Fruit fly (Drosophila melanogaster): ENCODE data around the gene aurA.

aurA gene

DNA sequence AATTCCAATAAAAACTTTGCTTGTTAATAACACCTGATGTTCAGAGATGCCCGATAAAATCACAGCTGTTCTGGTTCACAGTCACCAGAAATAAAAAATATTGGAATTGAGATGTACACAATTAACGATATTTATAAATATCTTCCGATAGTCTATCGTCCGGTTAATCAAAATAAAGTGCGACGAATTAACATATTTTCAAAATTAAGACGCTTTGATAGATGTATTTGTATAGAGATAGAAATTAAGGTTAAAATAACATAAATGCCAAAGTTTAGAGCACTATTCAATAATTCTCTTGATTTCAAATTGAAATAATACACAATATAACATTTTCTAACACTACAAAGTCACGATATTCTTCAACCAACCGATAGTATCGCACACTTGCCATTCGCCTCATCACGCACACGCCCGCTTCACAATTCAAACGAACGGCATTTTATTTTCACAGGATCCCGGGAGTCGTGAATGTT lies at the start of gene aurA, which contains the start of gene CG3281 (continued):
- TF ChIP-seq zen2 (GFP tag; IDR thresholded peaks at IDR 0.05; ENCODE audit: partially characterized antibody) (peak; percentile 84), stwl (tag; optimal IDR thresholded peaks at IDR 0.05) (peak; percentile 92), CG31224 (GFP tag; IDR thresholded peaks at IDR 0.05) (peak; percentile 18; the same call in 1 of the 2 replicates), CG3281 (GFP tag; optimal IDR thresholded peaks at IDR 0.05) (peak; percentile 80), CG10654 (GFP tag; optimal IDR thresholded peaks at IDR 0.05) (peak; percentile 61), amos (GFP tag; IDR thresholded peaks at IDR 0.05; ENCODE audit: partially characterized antibody) (peak; percentile 97), vvl (GFP tag; IDR thresholded peaks at IDR 0.05) (peak; percentile 61), Atf-2 (GFP tag; optimal IDR thresholded peaks at IDR 0.05) (peak; percentile 59), fd96Cb (tag; optimal IDR thresholded peaks at IDR 0.05) (peak; percentile 24), ranshi (GFP tag; IDR thresholded peaks at IDR 0.05) (peak; percentile 25; the same call in 1 of the 2 replicates), grau (tag; optimal IDR thresholded peaks at IDR 0.05) (peak; percentile 77), pan (optimal IDR thresholded peaks at IDR 0.05) (no peak), pan (GFP tag; optimal IDR thresholded peaks at IDR 0.05 in 1 of 2, IDR thresholded peaks at IDR 0.05 in 1 of 2) (peak in 1 of 2 experiments; percentile 40), CG6254 (GFP tag; optimal IDR thresholded peaks at IDR 0.05) (no peak), CG4617 (GFP tag; optimal IDR thresholded peaks at IDR 0.05; ENCODE audit: borderline replicate concordance) (peak; percentile 71), Sox102F (GFP tag; optimal IDR thresholded peaks at IDR 0.05) (no peak), fu2 (GFP tag; optimal IDR thresholded peaks at IDR 0.05) (peak; percentile 76), CG13894 (tag; optimal IDR thresholded peaks at IDR 0.05) (peak; percentile 48), chn (GFP tag; optimal IDR thresholded peaks at IDR 0.05) (peak; percentile 52), ems (GFP tag; optimal IDR thresholded peaks at IDR 0.05) (peak; percentile 57), Nf-YA (GFP tag; IDR thresholded peaks at IDR 0.05) (no peak), corto (GFP tag; optimal IDR thresholded peaks at IDR 0.05) (peak; percentile 7), CG10321 (GFP tag; IDR thresholded peaks at IDR 0.05) (no peak), Tbp (GFP tag; optimal IDR thresholded peaks at IDR 0.05) (peak; percentile 25), disco-r (GFP tag; optimal IDR thresholded peaks at IDR 0.05) (peak; percentile 42), seq (GFP tag; IDR thresholded peaks at IDR 0.05) (no peak), CG3065 (GFP tag; optimal IDR thresholded peaks at IDR 0.05) (peak; percentile 1), hb (GFP tag; IDR thresholded peaks at IDR 0.05; ENCODE audit: partially characterized antibody) (peak; percentile 94), Mes4 (GFP tag; optimal IDR thresholded peaks at IDR 0.05) (peak; percentile 36), Ets97D (GFP tag; optimal IDR thresholded peaks at IDR 0.05) (peak; percentile 85), pb (GFP tag; optimal IDR thresholded peaks at IDR 0.05) (peak; percentile 10), twi (tag; optimal IDR thresholded peaks at IDR 0.05) (peak; percentile 75), CHES-1-like (GFP tag; optimal IDR thresholded peaks at IDR 0.05) (peak; percentile 78), zfh1 (GFP tag; IDR thresholded peaks at IDR 0.05) (no peak), fd102C (GFP tag; optimal IDR thresholded peaks at IDR 0.05) (no peak), CG8944 (GFP tag; optimal IDR thresholded peaks at IDR 0.05) (peak; percentile 74), CG9932 (GFP tag; IDR thresholded peaks at IDR 0.05) (peak; percentile 87), chinmo (GFP tag; IDR thresholded peaks at IDR 0.05; ENCODE audit: partially characterized antibody) (peak; percentile 86; the same call in 3 of the 4 replicates), CG13424 (tag; optimal IDR thresholded peaks at IDR 0.05) (peak; percentile 79), CG7357 (GFP tag; IDR thresholded peaks at IDR 0.05) (peak; percentile 59; the same call in 1 of the 3 replicates), Trl (optimal IDR thresholded peaks at IDR 0.05) (peak in 1 of 2 experiments; percentile 8), Trl (GFP tag; optimal IDR thresholded peaks at IDR 0.05) (peak; percentile 74), rib (GFP tag; IDR thresholded peaks at IDR 0.05) (no peak), CG10462 (GFP tag; optimal IDR thresholded peaks at IDR 0.05) (peak; percentile 48), CG12744 (GFP tag; optimal IDR thresholded peaks at IDR 0.05) (peak; percentile 39), CG6689 (GFP tag; IDR thresholded peaks at IDR 0.05) (peak; percentile 35; the same call in 1 of the 2 replicates), CG4328 (GFP tag; optimal IDR thresholded peaks at IDR 0.05) (peak; percentile 62), CG18619 (GFP tag; optimal IDR thresholded peaks at IDR 0.05) (peak; percentile 36), Ssrp (tag; optimal IDR thresholded peaks at IDR 0.05) (peak; percentile 43), CG17361 (GFP tag; IDR thresholded peaks at IDR 0.05) (peak; percentile 87), sna (GFP tag; IDR thresholded peaks at IDR 0.05; ENCODE audit: partially characterized antibody) (peak; percentile 99)
